Fruit fly (Drosophila melanogaster): ENCODE data around the gene b.

Gene b

dm6 chr2L:13778648-13779047, 42.4 kb upstream of the b start (continued):
- TF ChIP-seq HmgZ (tag; optimal IDR thresholded peaks at IDR 0.05) (peak; percentile 19), Opbp (GFP tag; IDR thresholded peaks at IDR 0.05; ENCODE audit: partially characterized antibody) (no peak), Oli (tag; optimal IDR thresholded peaks at IDR 0.05) (peak; percentile 82), Deaf1 (tag; optimal IDR thresholded peaks at IDR 0.05) (peak; percentile 40), gcm2 (GFP tag; optimal IDR thresholded peaks at IDR 0.05) (no peak), CG4730 (GFP tag; IDR thresholded peaks at IDR 0.05) (peak; percentile 26; the same call in 1 of the 2 replicates), HmgD (GFP tag; optimal IDR thresholded peaks at IDR 0.05) (no peak), Stat92E (GFP tag; optimal IDR thresholded peaks at IDR 0.05) (no peak), tup (GFP tag; optimal IDR thresholded peaks at IDR 0.05) (no peak), so (GFP tag; IDR thresholded peaks at IDR 0.05) (no peak), phol (tag; optimal IDR thresholded peaks at IDR 0.05) (peak; percentile 43), Ada2b (GFP tag; IDR thresholded peaks at IDR 0.05) (peak; percentile 59), CG3163 (GFP tag; optimal IDR thresholded peaks at IDR 0.05) (no peak), nerfin-1 (tag; optimal IDR thresholded peaks at IDR 0.05) (no peak), CG7357 (GFP tag; IDR thresholded peaks at IDR 0.05) (no peak), fd64A (GFP tag; optimal IDR thresholded peaks at IDR 0.05) (no peak), Hr39 (optimal IDR thresholded peaks at IDR 0.05) (no peak), dmrt99B (tag; optimal IDR thresholded peaks at IDR 0.05) (peak; percentile 80), gem (tag; optimal IDR thresholded peaks at IDR 0.05) (peak; percentile 85), Dip2 (GFP tag; IDR thresholded peaks at IDR 0.05) (no peak), Spps (tag; optimal IDR thresholded peaks at IDR 0.05) (no peak), sr (GFP tag; IDR thresholded peaks at IDR 0.05) (no peak), CG30431 (GFP tag; optimal IDR thresholded peaks at IDR 0.05) (peak; percentile 10), ind (GFP tag; optimal IDR thresholded peaks at IDR 0.05) (peak; percentile 44), disco-r (GFP tag; optimal IDR thresholded peaks at IDR 0.05) (no peak), CG12071 (GFP tag; optimal IDR thresholded peaks at IDR 0.05) (no peak), CG3995 (GFP tag; optimal IDR thresholded peaks at IDR 0.05) (no peak), CG10147 (GFP tag; optimal IDR thresholded peaks at IDR 0.05) (peak; percentile 50), Rfx (GFP tag; IDR thresholded peaks at IDR 0.05) (peak; percentile 60; the same call in 1 of the 2 replicates), Bdp1 (GFP tag; optimal IDR thresholded peaks at IDR 0.05) (no peak), unc-4 (GFP tag; IDR thresholded peaks at IDR 0.05; ENCODE audit: partially characterized antibody) (no peak), CG34376 (GFP tag; optimal IDR thresholded peaks at IDR 0.05) (no peak), CG11696 (GFP tag; IDR thresholded peaks at IDR 0.05) (no peak), MESR4 (GFP tag; optimal IDR thresholded peaks at IDR 0.05) (no peak), fu2 (GFP tag; optimal IDR thresholded peaks at IDR 0.05) (no peak), Meics (GFP tag; optimal IDR thresholded peaks at IDR 0.05) (peak; percentile 47), pros (GFP tag; optimal IDR thresholded peaks at IDR 0.05) (no peak), NC2β (GFP tag; optimal IDR thresholded peaks at IDR 0.05) (peak; percentile 5), CG5953 (GFP tag; IDR thresholded peaks at IDR 0.05) (no peak), sob (GFP tag; IDR thresholded peaks at IDR 0.05) (peak; percentile 40; the same call in 1 of the 2 replicates), pan (optimal IDR thresholded peaks at IDR 0.05) (no peak), pan (GFP tag; optimal IDR thresholded peaks at IDR 0.05 in 1 of 2, IDR thresholded peaks at IDR 0.05 in 1 of 2) (peak in 1 of 2 experiments; percentile 47), Chrac-16 (GFP tag; optimal IDR thresholded peaks at IDR 0.05) (peak; percentile 11), CG9932 (GFP tag; IDR thresholded peaks at IDR 0.05) (peak; percentile 32; the same call in 1 of the 2 replicates), Aef1 (GFP tag; IDR thresholded peaks at IDR 0.05) (peak; percentile 59), br (optimal IDR thresholded peaks at IDR 0.05) (no peak), CG1647 (GFP tag; optimal IDR thresholded peaks at IDR 0.05) (peak; percentile 11), CG11085 (GFP tag; IDR thresholded peaks at IDR 0.05) (no peak), nom (GFP tag; optimal IDR thresholded peaks at IDR 0.05) (no peak), tx (GFP tag; optimal IDR thresholded peaks at IDR 0.05) (peak; percentile 26), CG10431 (GFP tag; optimal IDR thresholded peaks at IDR 0.05) (peak; percentile 30), CG2889 (GFP tag; IDR thresholded peaks at IDR 0.05) (no peak), Side (GFP tag; optimal IDR thresholded peaks at IDR 0.05) (no peak)

Measured in whole organism, embryonic.